Worm (Caenorhabditis elegans): ENCODE data around the gene C04E6.12.

C04E6.12 gene

DNA sequence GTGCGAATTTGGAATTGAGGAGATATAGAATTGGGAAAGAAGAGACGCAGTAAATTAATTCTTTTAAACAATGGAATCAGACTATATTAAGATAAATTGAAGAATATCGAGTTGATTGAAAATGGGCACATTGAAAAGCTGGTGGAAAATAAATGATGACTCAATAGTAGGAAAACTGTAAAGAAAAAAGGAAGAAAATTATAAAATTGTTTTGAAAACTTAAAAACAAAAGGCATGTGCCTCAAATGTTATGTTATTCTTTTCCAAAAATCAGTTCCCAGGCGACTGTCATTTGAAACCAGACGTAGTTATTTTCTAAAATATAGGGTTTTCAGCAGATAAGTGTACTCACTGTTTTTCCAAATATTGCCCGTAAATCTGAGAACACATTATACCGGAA lies at the start of gene C04E6.12:
Gene C04E6.12, minus strand, starts transcription at position 101 of the 400 bp plus-strand sequence.
- TF ChIP-seq pes-1 (GFP tag; IDR thresholded peaks at IDR 0.05): no peak
- TF ChIP-seq B0310.2 (tag; optimal IDR thresholded peaks at IDR 0.05): no peak
- TF ChIP-seq F13C5.2 (tag; optimal IDR thresholded peaks at IDR 0.05): no peak
- no peak for TF ChIP-seq tbx-37 (GFP tag; conservative IDR thresholded peaks at IDR 0.05)
- TF ChIP-seq ceh-36 (tag; optimal IDR thresholded peaks at IDR 0.05): no peak

DNA sequence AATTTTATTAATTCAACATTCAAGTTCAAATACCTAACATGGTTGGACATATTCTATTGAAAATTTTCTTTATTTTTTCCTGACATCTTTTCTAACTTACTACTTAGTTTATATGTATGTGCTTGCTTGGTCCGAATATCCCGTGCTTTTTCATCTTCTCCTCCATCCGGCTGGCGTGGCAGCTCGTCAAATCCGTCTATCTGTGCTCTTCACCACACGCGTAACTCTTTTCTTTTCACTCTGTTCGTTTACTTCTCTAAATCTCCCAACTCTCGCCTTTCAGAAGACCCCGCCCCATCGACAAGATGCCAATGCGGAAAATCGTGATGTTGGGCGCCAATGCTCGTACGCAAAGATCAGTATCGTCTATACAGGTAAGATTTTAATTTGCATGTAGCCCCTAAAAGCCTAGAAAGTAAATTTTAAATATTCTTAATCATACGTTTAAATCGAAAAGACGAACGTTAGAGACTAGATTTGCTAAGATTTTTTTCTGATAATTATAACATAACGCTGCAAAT lies 44.9 kb upstream of the C04E6.12 start:
- no peak for TF ChIP-seq ceh-13 (GFP tag; optimal IDR thresholded peaks at IDR 0.05)
- no peak for TF ChIP-seq hmg-4 (GFP tag; optimal IDR thresholded peaks at IDR 0.05)
- no peak for TF ChIP-seq flt-1 (GFP tag; IDR thresholded peaks at IDR 0.05)

DNA sequence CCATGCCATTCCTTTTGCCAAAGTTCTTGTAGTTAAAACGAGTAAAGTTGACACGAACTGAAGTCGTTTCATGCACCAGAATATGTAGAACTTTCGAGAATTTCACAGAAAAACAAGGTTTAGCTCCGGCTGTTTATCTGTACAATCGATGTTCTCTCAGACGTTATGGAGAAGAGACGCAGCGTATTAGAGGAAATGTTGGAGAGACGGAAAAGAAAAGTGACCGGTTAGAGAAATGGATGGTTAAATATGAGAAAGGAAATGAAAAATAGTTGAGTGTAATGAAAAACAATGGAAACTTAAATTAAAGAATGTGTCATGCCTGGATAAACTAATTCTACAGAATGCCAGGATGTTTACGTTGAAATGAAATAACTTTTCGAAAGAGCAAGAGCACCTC lies 43.9 kb upstream of the C04E6.12 start, which contains the start of gene pcm-1:
Gene pcm-1, minus strand, starts transcription at position 187 of the 400 bp plus-strand sequence.
- TF ChIP-seq tra-4 (tag; optimal IDR thresholded peaks at IDR 0.05) (no peak), B0310.2 (tag; optimal IDR thresholded peaks at IDR 0.05) (no peak), ceh-13 (GFP tag; optimal IDR thresholded peaks at IDR 0.05) (no peak), hnd-1 (tag; optimal IDR thresholded peaks at IDR 0.05) (no peak), tbx-11 (GFP tag; IDR thresholded peaks at IDR 0.05) (no peak), scrt-1 (GFP tag; IDR thresholded peaks at IDR 0.05) (no peak), ceh-36 (tag; optimal IDR thresholded peaks at IDR 0.05) (no peak), flt-1 (GFP tag; IDR thresholded peaks at IDR 0.05) (no peak), ama-1 (optimal IDR thresholded peaks at IDR 0.05) (no peak), sea-1 (GFP tag; conservative IDR thresholded peaks at IDR 0.05) (no peak), tbx-37 (GFP tag; conservative IDR thresholded peaks at IDR 0.05) (no peak), hmg-4 (GFP tag; optimal IDR thresholded peaks at IDR 0.05) (no peak), F13C5.2 (tag; optimal IDR thresholded peaks at IDR 0.05) (no peak)

DNA sequence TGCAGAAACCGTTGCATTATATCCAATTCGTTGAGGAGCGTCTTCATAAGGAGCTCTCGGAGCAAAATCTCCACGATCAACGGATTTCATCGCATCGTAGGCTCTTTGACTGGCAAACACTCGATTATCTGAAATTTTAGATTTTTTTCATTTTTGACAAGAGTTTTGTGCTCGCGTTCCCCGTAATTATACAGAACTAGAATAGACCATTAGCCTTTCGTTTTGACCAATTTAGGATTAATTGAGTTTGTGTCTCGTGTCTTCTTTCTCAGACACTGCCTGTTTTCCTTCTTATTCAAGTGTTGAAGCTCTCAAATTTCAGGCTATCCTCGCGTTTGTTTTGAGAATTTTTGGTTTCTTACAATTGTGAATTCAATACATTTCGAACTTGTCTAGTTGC lies 43.3 kb upstream of the C04E6.12 start:
- TF ChIP-seq hnd-1 (tag; optimal IDR thresholded peaks at IDR 0.05) (no peak), tbx-37 (GFP tag; conservative IDR thresholded peaks at IDR 0.05) (no peak), flt-1 (GFP tag; IDR thresholded peaks at IDR 0.05) (no peak), ceh-36 (tag; optimal IDR thresholded peaks at IDR 0.05) (no peak), scrt-1 (GFP tag; IDR thresholded peaks at IDR 0.05) (no peak), aly-1 (tag; optimal IDR thresholded peaks at IDR 0.05) (no peak), F13C5.2 (tag; optimal IDR thresholded peaks at IDR 0.05) (no peak), ama-1 (optimal IDR thresholded peaks at IDR 0.05) (no peak), sea-1 (GFP tag; conservative IDR thresholded peaks at IDR 0.05) (no peak), ets-7 (tag; optimal IDR thresholded peaks at IDR 0.05) (no peak), tbx-11 (GFP tag; IDR thresholded peaks at IDR 0.05) (no peak), pes-1 (GFP tag; IDR thresholded peaks at IDR 0.05) (no peak), ceh-13 (GFP tag; optimal IDR thresholded peaks at IDR 0.05) (no peak)

DNA sequence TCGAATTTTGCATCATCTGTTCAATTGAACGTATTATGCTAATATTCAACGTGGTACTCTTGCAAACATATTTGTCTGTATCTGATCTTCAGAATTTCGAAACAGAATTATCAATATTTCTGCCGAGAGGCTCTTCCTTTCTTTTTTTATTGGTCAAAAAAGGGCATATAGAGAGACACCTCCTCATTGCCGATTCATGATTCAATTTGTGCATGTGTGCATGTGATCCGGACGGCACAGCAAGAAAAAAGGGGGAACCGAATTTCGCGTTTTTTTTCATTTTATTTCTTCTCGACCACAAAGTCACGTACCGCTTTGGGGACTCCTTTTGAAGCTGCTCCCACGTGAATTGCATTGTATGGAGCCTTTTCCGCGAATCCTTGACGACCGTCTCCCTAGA lies 41.7 kb upstream of the C04E6.12 start, which contains the start of gene mcp-1:
Gene mcp-1, plus strand, starts transcription at position 292 of the 400 bp plus-strand sequence.
- TF ChIP-seq tbx-37 (GFP tag; conservative IDR thresholded peaks at IDR 0.05) (no peak), hmg-4 (GFP tag; optimal IDR thresholded peaks at IDR 0.05) (no peak), flt-1 (GFP tag; IDR thresholded peaks at IDR 0.05) (no peak), F13C5.2 (tag; optimal IDR thresholded peaks at IDR 0.05) (no peak), scrt-1 (GFP tag; IDR thresholded peaks at IDR 0.05) (no peak), ets-7 (tag; optimal IDR thresholded peaks at IDR 0.05) (no peak), hmbx-1 (tag; optimal IDR thresholded peaks at IDR 0.05) (no peak), ceh-36 (tag; optimal IDR thresholded peaks at IDR 0.05) (no peak)

DNA sequence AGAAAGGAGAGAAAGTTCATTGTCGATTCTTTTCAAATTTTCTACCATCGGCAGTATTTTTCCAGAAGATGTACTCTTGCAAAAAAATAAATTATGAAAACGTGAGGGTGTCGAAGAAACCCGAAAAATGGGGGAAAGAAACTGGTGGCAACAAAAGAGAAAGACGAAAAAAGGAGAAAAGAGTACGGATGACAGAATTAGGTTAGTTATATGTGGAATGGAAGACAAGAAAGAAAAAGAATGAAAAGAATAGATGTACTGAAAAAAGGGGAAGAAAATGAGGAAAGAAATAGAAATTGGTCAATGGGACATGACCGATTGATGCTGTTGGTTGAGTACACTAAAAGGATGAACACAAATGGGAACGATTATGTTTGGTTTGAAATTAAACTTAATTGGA lies 35.8 kb upstream of the C04E6.12 start:
- TF ChIP-seq tbx-37 (GFP tag; conservative IDR thresholded peaks at IDR 0.05) (no peak), tbx-11 (GFP tag; IDR thresholded peaks at IDR 0.05) (no peak), hmbx-1 (tag; optimal IDR thresholded peaks at IDR 0.05) (no peak), ets-7 (tag; optimal IDR thresholded peaks at IDR 0.05) (no peak), aly-1 (tag; optimal IDR thresholded peaks at IDR 0.05) (no peak), sea-1 (GFP tag; conservative IDR thresholded peaks at IDR 0.05) (no peak), ceh-36 (tag; optimal IDR thresholded peaks at IDR 0.05) (no peak), F13C5.2 (tag; optimal IDR thresholded peaks at IDR 0.05) (no peak), hnd-1 (tag; optimal IDR thresholded peaks at IDR 0.05) (no peak), flt-1 (GFP tag; IDR thresholded peaks at IDR 0.05) (no peak), hmg-4 (GFP tag; optimal IDR thresholded peaks at IDR 0.05) (no peak), B0310.2 (tag; optimal IDR thresholded peaks at IDR 0.05) (no peak), ceh-13 (GFP tag; optimal IDR thresholded peaks at IDR 0.05) (no peak), tra-4 (tag; optimal IDR thresholded peaks at IDR 0.05) (no peak), pes-1 (GFP tag; IDR thresholded peaks at IDR 0.05) (no peak), scrt-1 (GFP tag; IDR thresholded peaks at IDR 0.05) (no peak), ama-1 (optimal IDR thresholded peaks at IDR 0.05) (no peak)

DNA sequence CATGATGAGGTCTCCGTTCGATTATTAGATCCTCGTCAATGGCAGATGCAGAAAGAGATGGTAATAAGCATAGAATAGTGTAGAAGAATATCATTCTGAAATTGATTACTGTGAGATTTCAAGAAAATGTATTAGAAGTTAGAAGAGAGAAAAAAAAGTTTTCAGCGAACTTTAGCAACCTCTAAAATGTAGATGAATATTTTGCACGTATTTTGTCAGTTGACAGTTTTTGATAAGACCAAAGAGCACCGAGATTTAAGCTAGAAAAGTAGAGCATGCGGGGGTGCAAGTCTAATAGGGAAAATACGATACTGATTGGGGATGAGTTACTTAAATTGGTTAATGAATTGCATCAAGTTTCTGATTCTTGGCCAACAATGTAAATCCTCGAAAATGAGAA lies 35.0 kb upstream of the C04E6.12 start, which contains the start of gene M03F8.6:
Gene M03F8.6, minus strand, starts transcription at position 101 of the 400 bp plus-strand sequence.
- TF ChIP-seq ceh-13 (GFP tag; optimal IDR thresholded peaks at IDR 0.05): no peak

DNA sequence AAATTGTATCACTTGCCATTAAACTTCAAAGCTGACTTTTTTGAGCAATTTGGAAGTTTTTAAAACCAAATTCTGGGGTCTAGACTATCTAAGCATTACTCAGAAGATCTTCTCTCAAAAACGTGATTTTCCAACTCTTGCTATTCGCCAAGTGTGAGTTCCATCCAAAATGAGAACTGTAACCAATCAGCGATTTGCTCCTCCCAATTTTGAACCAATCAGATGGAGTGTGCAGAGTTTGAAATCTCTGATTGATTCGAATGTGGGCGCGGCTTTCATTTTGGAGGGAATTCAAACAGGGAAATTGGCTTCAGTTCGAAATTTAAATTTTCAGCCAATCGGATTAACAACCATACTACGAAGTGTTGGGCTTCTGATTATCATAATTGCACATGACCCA lies 33.3 kb upstream of the C04E6.12 start:
- TF ChIP-seq flt-1 (GFP tag; IDR thresholded peaks at IDR 0.05) (no peak), scrt-1 (GFP tag; IDR thresholded peaks at IDR 0.05) (no peak), ets-7 (tag; optimal IDR thresholded peaks at IDR 0.05) (no peak), ceh-13 (GFP tag; optimal IDR thresholded peaks at IDR 0.05) (no peak), hnd-1 (tag; optimal IDR thresholded peaks at IDR 0.05) (no peak), tbx-37 (GFP tag; conservative IDR thresholded peaks at IDR 0.05) (no peak), sea-1 (GFP tag; conservative IDR thresholded peaks at IDR 0.05) (no peak), hmbx-1 (tag; optimal IDR thresholded peaks at IDR 0.05) (no peak), pes-1 (GFP tag; IDR thresholded peaks at IDR 0.05) (no peak), F13C5.2 (tag; optimal IDR thresholded peaks at IDR 0.05) (no peak), hmg-4 (GFP tag; optimal IDR thresholded peaks at IDR 0.05) (no peak), ceh-36 (tag; optimal IDR thresholded peaks at IDR 0.05) (no peak), tbx-11 (GFP tag; IDR thresholded peaks at IDR 0.05) (no peak), aly-1 (tag; optimal IDR thresholded peaks at IDR 0.05) (no peak), tra-4 (tag; optimal IDR thresholded peaks at IDR 0.05) (no peak)
